Worm (Caenorhabditis elegans) whole organism, L2 larva: ENCODE measurements around the gene M163.11.

Experiments used
- C34F6.9 ChIP-seq: fragments of 150-350 bp; optimal IDR thresholded peaks from 2 replicates; lab custom pipeline; 2014; ENCODE audit warnings: missing biosample characterization, missing genetic modification characterization
- F13H6.1 ChIP-seq: sonication (generic microtip); optimal IDR thresholded peaks from 2 replicates; lab custom pipeline; 2016; ENCODE audit warnings: missing genetic modification characterization, missing compliant biosample characterization
- R02D3.7 ChIP-seq: fragments of 150-350 bp; optimal IDR thresholded peaks from 2 replicates; lab custom pipeline; 2014; ENCODE audit warnings: missing biosample characterization, missing genetic modification characterization
- Y55F3AM.14 ChIP-seq: fragments of 200-800 bp; sonication (Bioruptor generic); optimal IDR thresholded peaks from 2 replicates; lab custom pipeline; 2018; ENCODE audit warnings: mild to moderate bottlenecking, missing genetic modification characterization, missing compliant biosample characterization
- ZK546.5 ChIP-seq: sonication (generic microtip); optimal IDR thresholded peaks from 2 replicates; lab custom pipeline; 2017; ENCODE audit warnings: missing biosample characterization, missing genetic modification characterization
- alr-1 ChIP-seq: fragments of 150-350 bp; optimal IDR thresholded peaks from 2 replicates; lab custom pipeline; 2014; ENCODE audit warnings: missing biosample characterization, missing genetic modification characterization
- aly-2 ChIP-seq: fragments of 150-350 bp; optimal IDR thresholded peaks from 2 replicates; lab custom pipeline; 2014; ENCODE audit warnings: missing biosample characterization, missing genetic modification characterization
- ama-1 ChIP-seq: fragments of 150-350 bp; optimal IDR thresholded peaks from 2 replicates; lab custom pipeline; 2018; ENCODE audit warnings: inconsistent platforms
- blmp-1 ChIP-seq: sonication (generic microtip); optimal IDR thresholded peaks from 2 replicates; lab custom pipeline; 2017; ENCODE audit warnings: missing genetic modification characterization, mild to moderate bottlenecking, missing compliant biosample characterization, antibody characterized with exemption, moderate library complexity; ENCODE audit not compliant: insufficient read depth
- ceh-16 ChIP-seq: fragments of 150-350 bp; optimal IDR thresholded peaks from 2 replicates; lab custom pipeline; 2014; ENCODE audit warnings: missing biosample characterization, missing genetic modification characterization
- ceh-82 ChIP-seq: fragments of 150-350 bp; optimal IDR thresholded peaks from 2 replicates; lab custom pipeline; 2014; ENCODE audit warnings: missing biosample characterization, missing genetic modification characterization
- crh-2 ChIP-seq: sonication (generic microtip); optimal IDR thresholded peaks from 2 replicates; lab custom pipeline; 2017; ENCODE audit warnings: missing biosample characterization, missing genetic modification characterization
- dmd-4 ChIP-seq: sonication (generic microtip); optimal IDR thresholded peaks from 2 replicates; lab custom pipeline; 2017; ENCODE audit warnings: missing biosample characterization, missing genetic modification characterization
- egl-27 ChIP-seq: sonication (generic microtip); optimal IDR thresholded peaks from 3 replicates; lab custom pipeline; 2017; ENCODE audit warnings: missing biosample characterization, missing genetic modification reagents, missing genetic modification characterization
- elt-1 ChIP-seq: fragments of 150-350 bp; optimal IDR thresholded peaks from 2 replicates; lab custom pipeline; 2014; ENCODE audit warnings: missing biosample characterization, missing genetic modification characterization
- elt-3 ChIP-seq: sonication (generic microtip); optimal IDR thresholded peaks from 2 replicates; lab custom pipeline; 2017; ENCODE audit warnings: missing biosample characterization, missing genetic modification characterization
- fos-1 ChIP-seq: fragments of 150-350 bp; optimal IDR thresholded peaks from 2 replicates; lab custom pipeline; 2014; ENCODE audit warnings: missing biosample characterization, missing genetic modification characterization
- gmeb-1 ChIP-seq: fragments of 150-350 bp; optimal IDR thresholded peaks from 2 replicates; lab custom pipeline; 2014; ENCODE audit warnings: missing biosample characterization, missing genetic modification characterization
- lin-11 ChIP-seq: fragments of 150-350 bp; sonication (generic microtip); optimal IDR thresholded peaks from 2 replicates; lab custom pipeline; 2014; ENCODE audit warnings: missing biosample characterization, missing genetic modification characterization, inconsistent platforms, mixed read lengths
- lin-13 ChIP-seq: fragments of 150-350 bp; optimal IDR thresholded peaks from 2 replicates; lab custom pipeline; 2014; ENCODE audit warnings: missing biosample characterization, missing genetic modification reagents, missing genetic modification characterization
- lin-39 ChIP-seq: fragments of 150-350 bp; optimal IDR thresholded peaks from 2 replicates; lab custom pipeline; 2014; ENCODE audit warnings: missing biosample characterization, missing genetic modification reagents, missing genetic modification characterization
- lsy-2 ChIP-seq, 2 experiments: fragments of 150-350 bp in 1 of 2; sonication (generic microtip) in 1 of 2; optimal IDR thresholded peaks; 2 replicates each; lab custom pipeline; 2014 to 2017; ENCODE audit warnings: missing biosample characterization in 2 of 2, missing genetic modification characterization in 2 of 2
- mab-5 ChIP-seq: fragments of 150-350 bp; optimal IDR thresholded peaks from 2 replicates; lab custom pipeline; 2014; ENCODE audit warnings: missing biosample characterization, missing genetic modification characterization
- mbf-1 ChIP-seq: sonication (generic microtip); optimal IDR thresholded peaks from 2 replicates; lab custom pipeline; 2017; ENCODE audit warnings: missing biosample characterization, missing genetic modification characterization
- mdl-1 ChIP-seq, 2 experiments: fragments of 150-350 bp in 1 of 2; sonication (generic microtip) in 1 of 2; optimal IDR thresholded peaks; 2 replicates each; lab custom pipeline; 2017; ENCODE audit warnings: missing biosample characterization in 2 of 2, missing genetic modification characterization in 2 of 2
- nhr-10 ChIP-seq: sonication (generic microtip); optimal IDR thresholded peaks from 2 replicates; lab custom pipeline; 2017; ENCODE audit warnings: missing biosample characterization, missing genetic modification characterization
- nhr-11 ChIP-seq: fragments of 150-350 bp; optimal IDR thresholded peaks from 2 replicates; lab custom pipeline; 2014; ENCODE audit warnings: missing biosample characterization, missing genetic modification characterization
- nhr-12 ChIP-seq: fragments of 150-350 bp; optimal IDR thresholded peaks from 2 replicates; lab custom pipeline; 2014; ENCODE audit warnings: missing biosample characterization, missing genetic modification characterization
- nhr-129 ChIP-seq: fragments of 150-350 bp; optimal IDR thresholded peaks from 2 replicates; lab custom pipeline; 2014; ENCODE audit warnings: missing biosample characterization, missing genetic modification characterization
- nhr-21 ChIP-seq: fragments of 150-350 bp; optimal IDR thresholded peaks from 2 replicates; lab custom pipeline; 2014; ENCODE audit warnings: missing biosample characterization, missing genetic modification characterization
- nhr-23 ChIP-seq: fragments of 150-350 bp; optimal IDR thresholded peaks from 2 replicates; lab custom pipeline; 2014; ENCODE audit warnings: missing biosample characterization, missing genetic modification reagents, missing genetic modification characterization
- nhr-237 ChIP-seq: fragments of 150-350 bp; optimal IDR thresholded peaks from 2 replicates; lab custom pipeline; 2014; ENCODE audit warnings: missing biosample characterization, missing genetic modification characterization
- nhr-25 ChIP-seq: fragments of 150-350 bp; sonication (generic microtip); optimal IDR thresholded peaks from 3 replicates; lab custom pipeline; 2014; ENCODE audit warnings: missing biosample characterization, missing genetic modification characterization
- nhr-6 ChIP-seq: fragments of 150-350 bp; optimal IDR thresholded peaks from 2 replicates; lab custom pipeline; 2014; ENCODE audit warnings: missing biosample characterization, missing genetic modification characterization
- nhr-77 ChIP-seq: fragments of 150-350 bp; optimal IDR thresholded peaks from 2 replicates; lab custom pipeline; 2014; ENCODE audit warnings: missing biosample characterization, missing genetic modification characterization
- peb-1 ChIP-seq: fragments of 150-350 bp; optimal IDR thresholded peaks from 2 replicates; lab custom pipeline; 2014; ENCODE audit warnings: missing biosample characterization, missing genetic modification characterization
- sem-4 ChIP-seq: fragments of 150-350 bp; optimal IDR thresholded peaks from 2 replicates; lab custom pipeline; 2014; ENCODE audit warnings: missing biosample characterization, missing genetic modification reagents, missing genetic modification characterization
- skn-1 ChIP-seq: sonication (generic microtip); optimal IDR thresholded peaks from 2 replicates; lab custom pipeline; 2017; ENCODE audit warnings: missing biosample characterization, missing genetic modification characterization
- sma-3 ChIP-seq: sonication (generic microtip); optimal IDR thresholded peaks from 2 replicates; lab custom pipeline; 2016; ENCODE audit warnings: missing genetic modification reagents, missing genetic modification characterization, missing compliant biosample characterization
- sma-9 ChIP-seq, 2 experiments: fragments of 150-350 bp in 1 of 2; sonication (generic microtip) in 1 of 2; optimal IDR thresholded peaks; 2 replicates each; lab custom pipeline; 2014 to 2016; ENCODE audit warnings: missing genetic modification characterization in 2 of 2, mild to moderate bottlenecking in 1 of 2, missing biosample characterization in 1 of 2, missing compliant biosample characterization in 1 of 2, missing genetic modification reagents in 1 of 2, moderate library complexity in 1 of 2
- snpc-4 ChIP-seq: fragments of 150-350 bp; optimal IDR thresholded peaks from 2 replicates; lab custom pipeline; 2014; ENCODE audit warnings: missing biosample characterization, missing genetic modification characterization
- unc-39 ChIP-seq: fragments of 150-350 bp; optimal IDR thresholded peaks from 2 replicates; lab custom pipeline; 2014; ENCODE audit warnings: missing biosample characterization, missing genetic modification characterization
- unc-55 ChIP-seq: fragments of 150-350 bp; sonication (generic microtip); optimal IDR thresholded peaks from 3 replicates; lab custom pipeline; 2014; ENCODE audit warnings: missing biosample characterization, missing genetic modification reagents, missing genetic modification characterization
- unc-62 ChIP-seq: fragments of 150-350 bp; optimal IDR thresholded peaks from 2 replicates; lab custom pipeline; 2014; ENCODE audit warnings: missing biosample characterization, missing genetic modification reagents, missing genetic modification characterization
- zag-1 ChIP-seq: fragments of 150-350 bp; optimal IDR thresholded peaks from 2 replicates; lab custom pipeline; 2014; ENCODE audit warnings: missing biosample characterization, missing genetic modification characterization
- ztf-1 ChIP-seq: fragments of 200-800 bp; sonication (Bioruptor generic); conservative IDR thresholded peaks from 2 replicates; pipeline ENCODE4 v1.3.6; 2022; ENCODE audit warnings: missing genetic modification characterization, missing compliant biosample characterization
- ztf-11 ChIP-seq: sonication (generic microtip); optimal IDR thresholded peaks from 2 replicates; lab custom pipeline; 2017; ENCODE audit warnings: missing biosample characterization, missing genetic modification characterization
- ztf-4 ChIP-seq: fragments of 150-350 bp; optimal IDR thresholded peaks from 2 replicates; lab custom pipeline; 2014; ENCODE audit warnings: missing biosample characterization, missing genetic modification characterization

Gene M163.11

DNA sequence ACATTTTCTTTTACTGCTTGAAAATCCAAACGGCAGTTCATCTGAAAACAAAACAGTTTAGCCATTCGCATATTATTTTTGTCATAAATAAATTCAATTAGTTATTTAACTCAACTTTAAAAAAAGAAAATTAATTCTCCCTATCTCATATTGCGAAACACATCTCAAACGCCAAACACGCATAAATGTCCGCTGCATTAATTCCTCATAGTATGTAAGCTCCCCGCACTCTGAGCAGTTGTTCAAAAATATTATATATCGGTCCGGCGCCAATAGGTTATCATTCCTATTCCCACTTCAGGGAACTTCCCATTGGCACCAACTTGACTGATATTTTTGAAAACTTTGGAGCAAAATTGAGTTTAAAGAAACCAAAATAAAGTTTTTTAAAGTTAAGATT, 985 bp upstream of the M163.11 start:
- TF ChIP-seq C34F6.9 (tag; lab: Kevin White, UChicago) (peak; percentile 49), unc-55 (GFP tag; lab: Kevin White, UChicago) (peak; percentile 88), lsy-2 (tag; optimal IDR thresholded peaks at IDR 0.05; lab: Kevin White, UChicago) (peak; percentile 28 to 54), nhr-6 (peak; percentile 55), nhr-23 (tag; lab: Kevin White, UChicago) (no peak), blmp-1 (tag; lab: Kevin White, UChicago) (no peak), ceh-16 (tag; lab: Kevin White, UChicago) (no peak), Y55F3AM.14 (no peak), lin-13 (GFP tag; lab: Kevin White, UChicago) (peak; percentile 4), sma-9 (GFP tag; optimal IDR thresholded peaks at IDR 0.05; lab: Kevin White, UChicago) (peak; percentile 65), sma-9 (tag; optimal IDR thresholded peaks at IDR 0.05; lab: Kevin White, UChicago) (no peak), dmd-4 (no peak), nhr-21 (tag; lab: Kevin White, UChicago) (peak; percentile 20), snpc-4 (tag; lab: Kevin White, UChicago) (peak; percentile 98)
- TF ChIP-seq, all 48 proteins: peak for 8

- TF ChIP-seq ztf-11 (no peak), crh-2 (tag; lab: Kevin White, UChicago) (peak; percentile 85), unc-62 (GFP tag; lab: Kevin White, UChicago) (no peak), C34F6.9 (tag; lab: Kevin White, UChicago) (peak; percentile 62), sma-9 (GFP tag; optimal IDR thresholded peaks at IDR 0.05; lab: Kevin White, UChicago) (peak; percentile 84), sma-9 (tag; optimal IDR thresholded peaks at IDR 0.05; lab: Kevin White, UChicago) (no peak), ztf-1 (GFP tag; lab: Robert Waterston, UW) (no peak), egl-27 (tag; lab: Kevin White, UChicago) (peak; percentile 77), ceh-82 (tag; lab: Kevin White, UChicago) (no peak), ama-1 (lab: Kevin White, UChicago) (no peak), sem-4 (peak; percentile 59), fos-1 (tag; lab: Kevin White, UChicago) (peak; percentile 73), nhr-77 (tag; lab: Kevin White, UChicago) (no peak), peb-1 (tag; lab: Kevin White, UChicago) (no peak), skn-1 (tag; lab: Kevin White, UChicago) (no peak), elt-3 (no peak), blmp-1 (tag; lab: Kevin White, UChicago) (peak; percentile 25), mab-5 (tag; lab: Kevin White, UChicago) (peak; percentile 82), lin-13 (GFP tag; lab: Kevin White, UChicago) (peak; percentile 89), R02D3.7 (no peak), nhr-23 (tag; lab: Kevin White, UChicago) (no peak), snpc-4 (tag; lab: Kevin White, UChicago) (peak; percentile 89), nhr-10 (tag; lab: Kevin White, UChicago) (no peak), mdl-1 (tag; optimal IDR thresholded peaks at IDR 0.05; lab: Kevin White, UChicago) (peak; percentile 0 to 48), unc-55 (GFP tag; lab: Kevin White, UChicago) (peak; percentile 79), ceh-16 (tag; lab: Kevin White, UChicago) (peak; percentile 69), ztf-4 (peak; percentile 36), lin-39 (no peak), sma-3 (GFP tag; lab: Kevin White, UChicago) (peak; percentile 84), mbf-1 (tag; lab: Kevin White, UChicago) (no peak), nhr-11 (tag; lab: Kevin White, UChicago) (no peak), elt-1 (tag; lab: Kevin White, UChicago) (no peak), nhr-21 (tag; lab: Kevin White, UChicago) (peak; percentile 80), F13H6.1 (tag; lab: Kevin White, UChicago) (peak; percentile 89), nhr-25 (tag; lab: Kevin White, UChicago) (peak; percentile 82), nhr-129 (tag; lab: Kevin White, UChicago) (peak; percentile 80), aly-2 (no peak), dmd-4 (no peak), nhr-237 (no peak), ZK546.5 (tag; lab: Kevin White, UChicago) (no peak), lsy-2 (tag; optimal IDR thresholded peaks at IDR 0.05; lab: Kevin White, UChicago) (peak; percentile 58 to 84), nhr-6 (peak; percentile 48), nhr-12 (tag; lab: Kevin White, UChicago) (no peak), lin-11 (tag; lab: Kevin White, UChicago) (peak; percentile 84), zag-1 (peak; percentile 13), Y55F3AM.14 (peak; percentile 8), unc-39 (no peak), gmeb-1 (tag; lab: Kevin White, UChicago) (peak; percentile 79), alr-1 (tag; lab: Kevin White, UChicago) (no peak)
Measured at ce11 chrX:14480248-14480647, 1.1 kb downstream of the M163.11 start, which contains the start of gene gfi-3. Gene gfi-3 (plus strand): TSS chrX:14480572.
